Worm (Caenorhabditis elegans) whole organism, L3 larva: ENCODE data around the gene pst-2.

Experiments used
- egl-5 ChIP-seq: fragments of 150-350 bp; optimal IDR thresholded peaks from 2 replicates; lab custom pipeline; 2017; ENCODE audit warnings: missing biosample characterization, missing genetic modification reagents, missing genetic modification characterization, inconsistent platforms
- elt-2 ChIP-seq: sonication (generic microtip); optimal IDR thresholded peaks from 2 replicates; lab custom pipeline; 2016; ENCODE audit warnings: missing genetic modification reagents, mild to moderate bottlenecking, missing genetic modification characterization, missing compliant biosample characterization
- elt-3 ChIP-seq, 3 experiments: fragments of 150-350 bp in 1 of 3; sonication (generic microtip) in 2 of 3; optimal IDR thresholded peaks; 2 replicates in 2 of 3; 4 replicates in 1 of 3; lab custom pipeline; 2014 to 2017; ENCODE audit warnings: missing biosample characterization in 3 of 3, missing genetic modification characterization in 3 of 3
- fos-1 ChIP-seq: fragments of 150-350 bp; optimal IDR thresholded peaks from 2 replicates; lab custom pipeline; 2014; ENCODE audit warnings: missing biosample characterization, missing genetic modification characterization
- lin-39 ChIP-seq: fragments of 150-350 bp; optimal IDR thresholded peaks from 2 replicates; lab custom pipeline; 2018; ENCODE audit warnings: missing biosample characterization, missing genetic modification reagents, missing genetic modification characterization
- mdl-1 ChIP-seq: fragments of 150-350 bp; optimal IDR thresholded peaks from 2 replicates; lab custom pipeline; 2014; ENCODE audit warnings: missing biosample characterization, missing genetic modification characterization
- nhr-237 ChIP-seq: fragments of 150-350 bp; optimal IDR thresholded peaks from 2 replicates; lab custom pipeline; 2014; ENCODE audit warnings: missing biosample characterization, missing genetic modification characterization
- nhr-76 ChIP-seq: fragments of 150-350 bp; sonication (generic microtip); optimal IDR thresholded peaks from 5 replicates; lab custom pipeline; 2014; ENCODE audit warnings: missing biosample characterization, missing genetic modification characterization
- pha-4 ChIP-seq: fragments of 150-350 bp; optimal IDR thresholded peaks from 2 replicates; lab custom pipeline; 2014; ENCODE audit warnings: missing biosample characterization, missing genetic modification reagents, missing genetic modification characterization
- sea-2 ChIP-seq: fragments of 150-350 bp; sonication (generic microtip); optimal IDR thresholded peaks from 4 replicates; lab custom pipeline; 2014; ENCODE audit warnings: missing biosample characterization, missing genetic modification reagents, missing genetic modification characterization
- snpc-4 ChIP-seq: fragments of 150-350 bp; optimal IDR thresholded peaks from 2 replicates; lab custom pipeline; 2014; ENCODE audit warnings: missing biosample characterization, missing genetic modification characterization
- tbx-2 ChIP-seq: sonication (generic microtip); optimal IDR thresholded peaks from 2 replicates; lab custom pipeline; 2016; ENCODE audit warnings: mild to moderate bottlenecking, missing genetic modification characterization, missing compliant biosample characterization
- unc-39 ChIP-seq: sonication (generic microtip); optimal IDR thresholded peaks from 4 replicates; lab custom pipeline; 2017; ENCODE audit warnings: missing biosample characterization, missing genetic modification characterization

DNA sequence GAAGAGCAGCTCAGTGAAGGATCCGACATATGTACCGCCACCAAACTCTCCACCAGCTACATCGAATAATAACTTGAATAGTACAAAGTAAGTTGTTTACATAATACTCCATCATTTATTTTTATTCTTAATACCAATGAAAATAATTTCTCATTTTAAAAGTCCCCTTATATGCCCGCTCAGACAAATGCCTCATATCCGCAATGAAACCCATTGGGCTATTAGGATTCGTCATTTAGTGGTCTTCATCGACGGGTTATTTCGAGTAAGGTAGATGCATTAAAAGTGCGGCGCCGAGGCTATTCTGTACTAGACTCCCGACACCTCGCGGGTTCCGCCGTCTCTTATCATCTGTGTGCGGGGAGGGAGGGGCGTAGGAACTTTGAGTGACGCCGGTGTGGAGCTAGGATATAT is 26.5 kb upstream of the pst-2 start:
- TF ChIP-seq nhr-237 (tag; lab: Kevin White, UChicago) (no peak), unc-39 (tag; lab: Kevin White, UChicago) (no peak), lin-39 (tag; lab: Kevin White, UChicago) (no peak), elt-3 (tag; optimal IDR thresholded peaks at IDR 0.05; lab: Kevin White, UChicago) (no peak), fos-1 (tag; lab: Kevin White, UChicago) (no peak), nhr-76 (tag; lab: Kevin White, UChicago) (no peak), snpc-4 (tag; lab: Kevin White, UChicago) (peak; percentile 97), mdl-1 (tag; lab: Kevin White, UChicago) (no peak), elt-2 (tag; lab: Kevin White, UChicago) (peak; percentile 31), tbx-2 (tag; lab: Kevin White, UChicago) (no peak), egl-5 (tag; lab: Kevin White, UChicago) (no peak), pha-4 (peak; percentile 25), sea-2 (GFP tag; lab: Kevin White, UChicago) (no peak)
